Worm (Caenorhabditis elegans): Measurements from ENCODE around the gene srx-60.

- no peak for TF ChIP-seq pha-4 (tag; optimal IDR thresholded peaks at IDR 0.05)
- no peak for TF ChIP-seq ama-1 (optimal IDR thresholded peaks at IDR 0.05)
- no peak for TF ChIP-seq ama-1 (GFP tag; optimal IDR thresholded peaks at IDR 0.05)
- TF ChIP-seq nfya-1 (tag; optimal IDR thresholded peaks at IDR 0.05; ENCODE audit: borderline replicate concordance, insufficient read depth) = no peak
- TF ChIP-seq lin-40 (tag; optimal IDR thresholded peaks at IDR 0.05) = no peak
- TF ChIP-seq ceh-58 (GFP tag; IDR thresholded peaks at IDR 0.05) = no peak
- no peak for TF ChIP-seq dox-1 (GFP tag; IDR thresholded peaks at IDR 0.05)
- no peak for TF ChIP-seq zim-3 (tag; optimal IDR thresholded peaks at IDR 0.05)
- no peak for TF ChIP-seq Y79H2A.3 (GFP tag; conservative IDR thresholded peaks at IDR 0.05)
- no peak for TF ChIP-seq F49E8.2 (tag; optimal IDR thresholded peaks at IDR 0.05; ENCODE audit: insufficient read depth)
- TF ChIP-seq ceh-27 (GFP tag; optimal IDR thresholded peaks at IDR 0.05) = no peak
- no peak for TF ChIP-seq C17E4.6 (GFP tag; IDR thresholded peaks at IDR 0.05)
- no peak for TF ChIP-seq cebp-1 (GFP tag; IDR thresholded peaks at IDR 0.05)
- no peak for TF ChIP-seq cebp-1 (tag; optimal IDR thresholded peaks at IDR 0.05)
These were observed 43.6 kb upstream of the srx-60 start, which contains the start of gene C03G6.6 for ce11 chrV:7357132-7357531.

Measured in whole organism, young adult.